Fruit fly (Drosophila melanogaster): ENCODE data around the gene Arl5.

dm6 chr3L:8328283-8328682, 28.6 kb upstream of the Arl5 start, which contains the start of gene CG34462:
- TF ChIP-seq h (GFP tag; optimal IDR thresholded peaks at IDR 0.05): no peak
- TF ChIP-seq GATAd (GFP tag; optimal IDR thresholded peaks at IDR 0.05): no peak

Measured in whole organism, wandering third instar larva.